Fruit fly (Drosophila melanogaster) whole organism, embryonic: ENCODE data around the gene osp.
A peak's percentile ranks its signal among the peaks of the same experiment; 100 is the strongest.

Experiments used
- BtbVII ChIP-seq: fragments of 200-800 bp; sonication (Bioruptor generic); optimal IDR thresholded peaks from 3 replicates; lab custom pipeline; 2017; ENCODE audit warnings: missing biosample characterization, mild to moderate bottlenecking, missing genetic modification characterization
- CG1024 ChIP-seq: fragments of 200-800 bp; sonication (Bioruptor generic); IDR thresholded peaks from 2 replicates; pipeline ENCODE4 v1.3.6; 2022; ENCODE audit warnings: missing biosample characterization, missing genetic modification characterization
- CG15011 ChIP-seq: fragments of 200-800 bp; sonication (Bioruptor generic); optimal IDR thresholded peaks from 3 replicates; lab custom pipeline; 2018; ENCODE audit warnings: missing biosample characterization, mild to moderate bottlenecking, missing genetic modification characterization
- CG18262 ChIP-seq: fragments of 200-800 bp; optimal IDR thresholded peaks from 3 replicates; lab custom pipeline; 2019; ENCODE audit warnings: missing biosample characterization, mild to moderate bottlenecking, missing genetic modification characterization, moderate library complexity
- CG2712 ChIP-seq: fragments of 200-800 bp; optimal IDR thresholded peaks from 3 replicates; lab custom pipeline; 2019; ENCODE audit warnings: missing biosample characterization, mild to moderate bottlenecking, missing genetic modification characterization, moderate library complexity
- CG3281 ChIP-seq: fragments of 200-800 bp; sonication (Bioruptor generic); optimal IDR thresholded peaks from 3 replicates; lab custom pipeline; 2017; ENCODE audit warnings: missing biosample characterization, mild to moderate bottlenecking, missing genetic modification characterization
- CG4282 ChIP-seq: fragments of 200-800 bp; sonication (Bioruptor generic); optimal IDR thresholded peaks from 2 replicates; lab custom pipeline; 2016; ENCODE audit warnings: missing biosample characterization, missing genetic modification characterization
- CG4617 ChIP-seq: fragments of 200-800 bp; sonication (Bioruptor generic); optimal IDR thresholded peaks from 3 replicates; lab custom pipeline; 2016; ENCODE audit warnings: missing biosample characterization, missing genetic modification characterization, borderline replicate concordance
- CG4707 ChIP-seq: fragments of 200-800 bp; sonication (Bioruptor generic); optimal IDR thresholded peaks from 2 replicates; lab custom pipeline; 2018; ENCODE audit warnings: missing biosample characterization, mild to moderate bottlenecking, missing genetic modification characterization, moderate library complexity
- CG6689 ChIP-seq: fragments of 200-800 bp; sonication (Bioruptor generic); IDR thresholded peaks from 2 replicates; pipeline ENCODE4 v1.3.6; 2022; ENCODE audit warnings: missing biosample characterization, missing genetic modification characterization
- CG6813 ChIP-seq: fragments of 200-800 bp; sonication (Bioruptor generic); optimal IDR thresholded peaks from 2 replicates; lab custom pipeline; 2017; ENCODE audit warnings: missing biosample characterization, missing genetic modification characterization, mild to moderate bottlenecking, moderate library complexity, missing genetic modification reagents
- CG7271 ChIP-seq: fragments of 200-800 bp; sonication (Bioruptor generic); optimal IDR thresholded peaks from 2 replicates; lab custom pipeline; 2018; ENCODE audit warnings: missing biosample characterization, mild to moderate bottlenecking, missing genetic modification characterization, moderate library complexity
- CG7745 ChIP-seq: fragments of 200-800 bp; sonication (Bioruptor generic); optimal IDR thresholded peaks from 2 replicates; lab custom pipeline; 2018; ENCODE audit warnings: missing biosample characterization, mild to moderate bottlenecking, missing genetic modification characterization, moderate library complexity
- CG8281 ChIP-seq: fragments of 200-800 bp; sonication (Bioruptor generic); optimal IDR thresholded peaks from 2 replicates; lab custom pipeline; 2018; ENCODE audit warnings: missing biosample characterization, mild to moderate bottlenecking, missing genetic modification characterization, moderate library complexity
- CG8388 ChIP-seq: fragments of 200-800 bp; sonication (Bioruptor generic); optimal IDR thresholded peaks from 2 replicates; lab custom pipeline; 2019; ENCODE audit warnings: missing biosample characterization, mild to moderate bottlenecking, missing genetic modification characterization, moderate library complexity
- CG8478 ChIP-seq: fragments of >200 bp; optimal IDR thresholded peaks from 2 replicates; lab custom pipeline; 2018
- CG9215 ChIP-seq: fragments of 200-800 bp; sonication (Bioruptor generic); IDR thresholded peaks from 2 replicates; pipeline ENCODE4 v1.3.6; 2022; ENCODE audit warnings: missing biosample characterization, missing genetic modification characterization
- Chrac-16 ChIP-seq: fragments of 200-800 bp; sonication (Bioruptor generic); optimal IDR thresholded peaks from 3 replicates; lab custom pipeline; 2016; ENCODE audit warnings: missing biosample characterization, missing genetic modification characterization
- Dip2 ChIP-seq: fragments of 200-800 bp; sonication (Bioruptor generic); IDR thresholded peaks from 2 replicates; pipeline ENCODE4 v1.3.6; 2022; ENCODE audit warnings: missing biosample characterization, missing genetic modification characterization
- Doc3 ChIP-seq: fragments of 200-800 bp; sonication (Bioruptor generic); IDR thresholded peaks from 3 replicates; pipeline ENCODE4 v1.3.6; 2022; ENCODE audit warnings: missing biosample characterization, missing genetic modification characterization; ENCODE audit not compliant: partially characterized antibody
- Hmr ChIP-seq: fragments of 200-800 bp; sonication (Bioruptor generic); optimal IDR thresholded peaks from 3 replicates; lab custom pipeline; 2017; ENCODE audit warnings: mild to moderate bottlenecking, missing biosample characterization, missing genetic modification reagents, missing genetic modification characterization
- Lim3 ChIP-seq: fragments of 200-800 bp; sonication (Bioruptor generic); IDR thresholded peaks from 2 replicates; pipeline ENCODE4 v1.3.6; 2022; ENCODE audit warnings: missing biosample characterization, missing genetic modification characterization
- Meics ChIP-seq: fragments of 200-800 bp; sonication (Bioruptor generic); optimal IDR thresholded peaks from 2 replicates; lab custom pipeline; 2017; ENCODE audit warnings: missing biosample characterization, mild to moderate bottlenecking, missing genetic modification characterization
- NC2β ChIP-seq: fragments of 200-800 bp; sonication (Bioruptor generic); optimal IDR thresholded peaks from 2 replicates; lab custom pipeline; 2016; ENCODE audit warnings: missing biosample characterization, missing genetic modification characterization
- Optix ChIP-seq: fragments of 200-800 bp; sonication (Bioruptor generic); IDR thresholded peaks from 3 replicates; pipeline ENCODE4 v1.3.6; 2022; ENCODE audit warnings: missing biosample characterization, missing genetic modification characterization
- Pdp1 ChIP-seq, 2 experiments: fragments of 200-800 bp; sonication (Bioruptor generic); optimal IDR thresholded peaks; 3 replicates each; lab custom pipeline; 2016; ENCODE audit warnings: missing biosample characterization in 2 of 2, missing genetic modification characterization in 2 of 2, mild to moderate bottlenecking in 1 of 2, moderate library complexity in 1 of 2
- Ptx1 ChIP-seq: fragments of 200-800 bp; sonication (Bioruptor generic); IDR thresholded peaks from 2 replicates; pipeline ENCODE4 v1.3.6; 2022; ENCODE audit warnings: missing biosample characterization, missing genetic modification characterization
- YL-1 ChIP-seq: fragments of 200-800 bp; sonication (Bioruptor generic); optimal IDR thresholded peaks from 3 replicates; lab custom pipeline; 2017; ENCODE audit warnings: missing biosample characterization, mild to moderate bottlenecking, missing genetic modification characterization
- cad ChIP-seq: fragments of >200 bp; optimal IDR thresholded peaks from 2 replicates; lab custom pipeline; 2017; ENCODE audit warnings: missing biosample characterization, missing genetic modification characterization
- dmrt11E ChIP-seq: fragments of 200-800 bp; sonication (Bioruptor generic); optimal IDR thresholded peaks from 3 replicates; lab custom pipeline; 2018; ENCODE audit warnings: missing biosample characterization, mild to moderate bottlenecking, missing genetic modification characterization, moderate library complexity
- esg ChIP-seq: fragments of 200-800 bp; sonication (Bioruptor generic); conservative IDR thresholded peaks from 2 replicates; pipeline ENCODE4 v1.3.6; 2022; ENCODE audit warnings: missing biosample characterization, missing genetic modification characterization
- eyg ChIP-seq: fragments of 200-800 bp; sonication (Bioruptor generic); optimal IDR thresholded peaks from 3 replicates; lab custom pipeline; 2016; ENCODE audit warnings: missing biosample characterization, missing genetic modification characterization
- fd102C ChIP-seq: fragments of 200-800 bp; sonication (Bioruptor generic); optimal IDR thresholded peaks from 2 replicates; lab custom pipeline; 2018; ENCODE audit warnings: missing biosample characterization, mild to moderate bottlenecking, missing genetic modification characterization, moderate library complexity
- gce ChIP-seq: fragments of 200-800 bp; sonication (Bioruptor generic); IDR thresholded peaks from 3 replicates; pipeline ENCODE4 v1.3.6; 2022; ENCODE audit warnings: missing biosample characterization, missing genetic modification characterization
- hbn ChIP-seq: fragments of 200-800 bp; sonication (Bioruptor generic); IDR thresholded peaks from 2 replicates; pipeline ENCODE4 v1.3.6; 2022; ENCODE audit warnings: missing biosample characterization, missing genetic modification characterization; ENCODE audit not compliant: partially characterized antibody
- jing ChIP-seq: fragments of 200-800 bp; sonication (Bioruptor generic); optimal IDR thresholded peaks from 2 replicates; lab custom pipeline; 2018; ENCODE audit warnings: missing biosample characterization, mild to moderate bottlenecking, missing genetic modification characterization
- oc ChIP-seq: fragments of 200-800 bp; sonication (Bioruptor generic); optimal IDR thresholded peaks from 2 replicates; lab custom pipeline; 2018; ENCODE audit warnings: missing biosample characterization, mild to moderate bottlenecking, missing genetic modification characterization, moderate library complexity
- prd ChIP-seq, 3 experiments: fragments of >200 bp in 2 of 3; fragments of 200-800 bp in 1 of 3; sonication (Bioruptor generic) in 1 of 3; optimal IDR thresholded peaks in 2 of 3; IDR thresholded peaks in 1 of 3; 2 replicates in 2 of 3; 3 replicates in 1 of 3; pipeline versions ENCODE4 v1.3.6 to Lab custom; 2017 to 2022; ENCODE audit warnings: missing biosample characterization in 1 of 3, missing genetic modification characterization in 1 of 3
- pum ChIP-seq: fragments of 200-800 bp; sonication (Bioruptor generic); optimal IDR thresholded peaks from 2 replicates; lab custom pipeline; 2016; ENCODE audit warnings: missing biosample characterization, missing genetic modification characterization
- scrt ChIP-seq: fragments of 200-800 bp; sonication (Bioruptor generic); optimal IDR thresholded peaks from 2 replicates; lab custom pipeline; 2018; ENCODE audit warnings: missing biosample characterization, mild to moderate bottlenecking, missing genetic modification characterization, moderate library complexity
- slbo ChIP-seq: fragments of 200-800 bp; sonication (Bioruptor generic); IDR thresholded peaks from 2 replicates; pipeline ENCODE4 v1.3.6; 2022; ENCODE audit warnings: missing biosample characterization, missing genetic modification characterization
- slp2 ChIP-seq: fragments of 200-800 bp; sonication (Bioruptor generic); optimal IDR thresholded peaks from 2 replicates; lab custom pipeline; 2016; ENCODE audit warnings: missing biosample characterization, missing genetic modification characterization
- sug ChIP-seq: fragments of 200-800 bp; optimal IDR thresholded peaks from 2 replicates; lab custom pipeline; 2019; ENCODE audit warnings: missing biosample characterization, mild to moderate bottlenecking, missing genetic modification characterization, moderate library complexity
- tll ChIP-seq, 2 experiments: fragments of 200-800 bp in 1 of 2; fragments of >200 bp in 1 of 2; sonication (Bioruptor generic) in 1 of 2; optimal IDR thresholded peaks; 2 replicates each; lab custom pipeline; 2017 to 2019; ENCODE audit warnings: missing biosample characterization in 2 of 2, missing genetic modification characterization in 2 of 2, mild to moderate bottlenecking in 1 of 2, moderate library complexity in 1 of 2
- tna ChIP-seq: fragments of 200-800 bp; sonication (Bioruptor generic); IDR thresholded peaks from 2 replicates; pipeline ENCODE4 v1.3.6; 2022; ENCODE audit warnings: missing biosample characterization, missing genetic modification characterization; ENCODE audit not compliant: partially characterized antibody
- ttk ChIP-seq: fragments of 200-800 bp; sonication (Bioruptor generic); IDR thresholded peaks from 2 replicates; pipeline ENCODE4 v2.1.2; 2022; ENCODE audit warnings: missing biosample characterization, missing genetic modification characterization
- unc-4 ChIP-seq: fragments of 200-800 bp; sonication (Bioruptor generic); IDR thresholded peaks from 2 replicates; pipeline ENCODE4 v1.3.6; 2022; ENCODE audit warnings: missing biosample characterization, missing genetic modification characterization; ENCODE audit not compliant: partially characterized antibody
- wor ChIP-seq: fragments of 200-800 bp; sonication (Bioruptor generic); IDR thresholded peaks from 2 replicates; pipeline ENCODE4 v1.3.6; 2022; ENCODE audit warnings: missing biosample characterization, missing genetic modification characterization
- z ChIP-seq: fragments of 200-800 bp; sonication (Bioruptor generic); IDR thresholded peaks from 3 replicates; pipeline ENCODE4 v1.3.6; 2022; ENCODE audit warnings: missing biosample characterization, missing genetic modification characterization

The osp gene

dm6 chr2L:14614897-14615602, 74.1 kb downstream of the osp start, which contains the start of the genes Adh and Adhr (continued):
- TF ChIP-seq CG18262 (peak; percentile 81), Optix (GFP tag; lab: Robert Waterston, UW) (no peak), Chrac-16 (GFP tag; lab: Kevin White, UChicago) (peak; percentile 70), scrt (peak; percentile 58), Ptx1 (GFP tag; lab: Robert Waterston, UW) (peak; percentile 79), z (no peak), CG9215 (GFP tag; lab: Robert Waterston, UW) (peak; percentile 64), tll (GFP tag; optimal IDR thresholded peaks at IDR 0.05; lab: Kevin White, UChicago) (no peak), BtbVII (GFP tag; lab: Kevin White, UChicago) (peak; percentile 77), CG6813 (peak; percentile 61), CG7745 (tag; lab: Kevin White, UChicago) (no peak), sug (tag; lab: Kevin White, UChicago) (peak; percentile 71), ttk (peak; percentile 62), CG4617 (no peak), esg (GFP tag; lab: Robert Waterston, UW) (peak; percentile 56), CG8388 (peak; percentile 82), tna (GFP tag; lab: Robert Waterston, UW) (no peak), wor (peak; percentile 55), CG15011 (GFP tag; lab: Kevin White, UChicago) (peak; percentile 69), slp2 (peak; percentile 53), fd102C (GFP tag; lab: Kevin White, UChicago) (no peak), Doc3 (no peak), CG2712 (tag; lab: Kevin White, UChicago) (peak; percentile 80), CG3281 (peak; percentile 86), Dip2 (GFP tag; lab: Robert Waterston, UW) (no peak), CG7271 (no peak), CG6689 (peak; percentile 84), jing (GFP tag; lab: Kevin White, UChicago) (no peak), CG4707 (GFP tag; lab: Kevin White, UChicago) (no peak), CG4282 (GFP tag; lab: Kevin White, UChicago) (no peak), Lim3 (GFP tag; lab: Robert Waterston, UW) (no peak), slbo (GFP tag; lab: Robert Waterston, UW) (peak; percentile 78; the same call in 1 of the 2 replicates), CG8281 (peak; percentile 40), Hmr (peak; percentile 83), Pdp1 (GFP tag; optimal IDR thresholded peaks at IDR 0.05; lab: Kevin White, UChicago) (peak; percentile 55 to 73), gce (GFP tag; lab: Robert Waterston, UW) (no peak), eyg (GFP tag; lab: Kevin White, UChicago) (peak; percentile 0), dmrt11E (tag; lab: Kevin White, UChicago) (peak; percentile 29), oc (tag; lab: Kevin White, UChicago) (peak; percentile 31), prd (optimal IDR thresholded peaks at IDR 0.05; lab: Kevin White, UChicago) (no peak), prd (GFP tag; IDR thresholded peaks at IDR 0.05; lab: Robert Waterston, UW) (peak; percentile 78), CG1024 (GFP tag; lab: Robert Waterston, UW) (no peak), cad (GFP tag; lab: Kevin White, UChicago) (no peak), CG8478 (lab: Kevin White, UChicago) (no peak), hbn (no peak), pum (GFP tag; lab: Kevin White, UChicago) (peak; percentile 31), unc-4 (GFP tag; lab: Robert Waterston, UW) (no peak), Meics (GFP tag; lab: Kevin White, UChicago) (peak; percentile 82), NC2β (GFP tag; lab: Kevin White, UChicago) (no peak), YL-1 (GFP tag; lab: Kevin White, UChicago) (no peak)
